Fruit fly (Drosophila melanogaster): ENCODE results near the gene LManI.
A peak's percentile ranks its signal among the peaks of the same experiment; 100 is the strongest.

The LManI gene

dm6 chr2L:10468388-10468787 is 11.3 kb upstream of the LManI start (continued):
- peak; percentile 46 for TF ChIP-seq CG10631 (GFP tag; optimal IDR thresholded peaks at IDR 0.05)
- peak; percentile 69 for TF ChIP-seq Ets96B (tag; optimal IDR thresholded peaks at IDR 0.05)
- no peak for TF ChIP-seq Eip93F (GFP tag; optimal IDR thresholded peaks at IDR 0.05)
- peak; percentile 52 for TF ChIP-seq acj6 (GFP tag; optimal IDR thresholded peaks at IDR 0.05)
- TF ChIP-seq CG31627 (GFP tag; optimal IDR thresholded peaks at IDR 0.05), result peak; percentile 14
- peak; percentile 5 for TF ChIP-seq Eip75B (GFP tag; optimal IDR thresholded peaks at IDR 0.05)
- peak; percentile 24 for TF ChIP-seq esn (GFP tag; optimal IDR thresholded peaks at IDR 0.05)
- peak; percentile 42 for TF ChIP-seq Sox102F (GFP tag; optimal IDR thresholded peaks at IDR 0.05)
- TF ChIP-seq CG10669 (GFP tag; optimal IDR thresholded peaks at IDR 0.05), result peak; percentile 75
- TF ChIP-seq CG3032 (tag; optimal IDR thresholded peaks at IDR 0.05), result peak; percentile 60
- TF ChIP-seq CG6276 (GFP tag; optimal IDR thresholded peaks at IDR 0.05), result peak; percentile 10
- peak; percentile 27 for TF ChIP-seq fd59A (GFP tag; optimal IDR thresholded peaks at IDR 0.05)
- TF ChIP-seq fd85E (GFP tag; optimal IDR thresholded peaks at IDR 0.05), result no peak
- peak; percentile 34 for TF ChIP-seq CG11902 (GFP tag; optimal IDR thresholded peaks at IDR 0.05)
- peak; percentile 55 for TF ChIP-seq spab (GFP tag; optimal IDR thresholded peaks at IDR 0.05)
- TF ChIP-seq Blimp-1 (GFP tag; optimal IDR thresholded peaks at IDR 0.05), result no peak
- 0 out of 2 replicates have a peak, but pooled peaks have one; percentile 13 for TF ChIP-seq CG11294 (GFP tag; IDR thresholded peaks at IDR 0.05)
- TF ChIP-seq CG9139 (GFP tag; optimal IDR thresholded peaks at IDR 0.05), result no peak
- peak; percentile 17 for TF ChIP-seq topi (GFP tag; optimal IDR thresholded peaks at IDR 0.05)
- peak; percentile 25 for TF ChIP-seq Sox15 (GFP tag; optimal IDR thresholded peaks at IDR 0.05)
- no peak for TF ChIP-seq Ets21C (GFP tag; optimal IDR thresholded peaks at IDR 0.05)
- peak; percentile 30 for TF ChIP-seq CG8632 (GFP tag; optimal IDR thresholded peaks at IDR 0.05)
- no peak for TF ChIP-seq fkh (GFP tag; optimal IDR thresholded peaks at IDR 0.05)
- peak; percentile 52 for TF ChIP-seq CG6792 (GFP tag; optimal IDR thresholded peaks at IDR 0.05)
- TF ChIP-seq dsx (GFP tag; optimal IDR thresholded peaks at IDR 0.05; ENCODE audit: poor library complexity, severe bottlenecking), result no peak
- no peak for TF ChIP-seq ss (GFP tag; optimal IDR thresholded peaks at IDR 0.05)
- peak; percentile 67 for TF ChIP-seq CG32006 (GFP tag; optimal IDR thresholded peaks at IDR 0.05)
- peak; percentile 54 for TF ChIP-seq achi (GFP tag; optimal IDR thresholded peaks at IDR 0.05)
- peak; percentile 37 for TF ChIP-seq CG7368 (GFP tag; optimal IDR thresholded peaks at IDR 0.05)
- TF ChIP-seq eg (GFP tag; IDR thresholded peaks at IDR 0.05), result no peak; the same call in 2 of the 3 replicates

- TF ChIP-seq fd85E (GFP tag; optimal IDR thresholded peaks at IDR 0.05) (no peak), net (GFP tag; optimal IDR thresholded peaks at IDR 0.05) (no peak), achi (GFP tag; optimal IDR thresholded peaks at IDR 0.05) (peak; percentile 18), Smox (GFP tag; optimal IDR thresholded peaks at IDR 0.05) (no peak), CG3919 (GFP tag; optimal IDR thresholded peaks at IDR 0.05) (no peak), Gug (GFP tag; IDR thresholded peaks at IDR 0.05) (no peak), Lpt (GFP tag; optimal IDR thresholded peaks at IDR 0.05) (no peak), salr (GFP tag; optimal IDR thresholded peaks at IDR 0.05) (peak in 1 of 2 experiments; percentile 62), topi (GFP tag; optimal IDR thresholded peaks at IDR 0.05) (no peak), CG9139 (GFP tag; optimal IDR thresholded peaks at IDR 0.05) (no peak), Ets21C (GFP tag; optimal IDR thresholded peaks at IDR 0.05) (no peak), CG3032 (tag; optimal IDR thresholded peaks at IDR 0.05) (no peak), OdsH (GFP tag; optimal IDR thresholded peaks at IDR 0.05) (peak; percentile 17), CG6276 (GFP tag; optimal IDR thresholded peaks at IDR 0.05) (peak; percentile 29), Hr4 (GFP tag; optimal IDR thresholded peaks at IDR 0.05) (peak; percentile 47), acj6 (GFP tag; optimal IDR thresholded peaks at IDR 0.05) (peak; percentile 12), Eip78C (GFP tag) (peak; percentile 79), dac (GFP tag; optimal IDR thresholded peaks at IDR 0.05) (no peak), lz (GFP tag; optimal IDR thresholded peaks at IDR 0.05) (no peak), CG4318 (GFP tag; optimal IDR thresholded peaks at IDR 0.05) (no peak), cyc (GFP tag; optimal IDR thresholded peaks at IDR 0.05) (no peak), CG10631 (GFP tag; optimal IDR thresholded peaks at IDR 0.05) (no peak), Sox15 (GFP tag; optimal IDR thresholded peaks at IDR 0.05) (no peak)
Observed at dm6 chr2L:10466865-10467270, 9.8 kb upstream of the LManI start.

Measured in whole organism, prepupa.